Fruit fly (Drosophila melanogaster): ENCODE measurements around the gene CG14892.

CG14892 gene

DNA sequence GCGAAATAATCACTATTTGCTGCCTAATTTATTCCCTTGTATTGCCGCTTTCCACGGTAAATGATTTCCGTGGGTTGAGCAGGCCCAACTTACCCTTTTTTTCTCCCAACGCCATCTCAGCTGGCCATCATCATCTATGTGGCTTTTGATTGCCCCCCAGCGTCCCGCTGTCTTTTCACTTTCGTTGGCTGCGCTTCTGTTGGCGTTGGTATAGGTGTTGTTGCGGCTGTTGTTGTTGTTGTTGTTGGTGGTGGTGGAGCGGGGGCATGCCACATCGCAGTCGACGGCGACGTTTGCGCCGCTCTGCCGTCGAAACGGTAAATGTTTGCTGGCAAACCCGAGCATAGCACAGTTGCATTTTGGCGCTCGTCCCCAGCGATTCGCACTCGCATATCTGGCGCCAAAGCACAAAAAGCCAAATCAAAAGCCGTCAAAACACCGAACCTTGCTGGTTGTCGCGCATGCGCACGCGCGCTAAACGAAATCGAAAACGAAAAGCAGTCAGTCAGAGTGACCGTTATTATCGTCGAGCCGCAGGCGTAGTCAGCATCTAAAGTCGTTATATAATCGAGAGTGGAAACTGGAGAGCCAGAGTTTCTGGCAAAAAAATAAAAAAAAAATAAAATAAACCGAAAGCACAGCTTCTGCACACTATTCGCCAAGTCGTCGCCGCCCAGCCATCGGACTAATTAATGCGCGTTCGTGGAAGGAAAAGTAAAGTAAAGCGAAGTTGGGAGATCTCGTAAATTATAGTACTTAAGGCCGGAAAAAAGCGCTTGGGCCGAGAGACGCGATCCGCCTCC lies at the start of gene CG14892:
CG14892 (plus strand) TSS at position 359 of the 803 bp plus-strand sequence.
- TF ChIP-seq CG8478 (optimal IDR thresholded peaks at IDR 0.05) (no peak), EcR (GFP tag; optimal IDR thresholded peaks at IDR 0.05) (no peak), usp (GFP tag; optimal IDR thresholded peaks at IDR 0.05) (no peak), pan (optimal IDR thresholded peaks at IDR 0.05) (no peak), psq (optimal IDR thresholded peaks at IDR 0.05) (no peak), Dll (optimal IDR thresholded peaks at IDR 0.05) (no peak)

DNA sequence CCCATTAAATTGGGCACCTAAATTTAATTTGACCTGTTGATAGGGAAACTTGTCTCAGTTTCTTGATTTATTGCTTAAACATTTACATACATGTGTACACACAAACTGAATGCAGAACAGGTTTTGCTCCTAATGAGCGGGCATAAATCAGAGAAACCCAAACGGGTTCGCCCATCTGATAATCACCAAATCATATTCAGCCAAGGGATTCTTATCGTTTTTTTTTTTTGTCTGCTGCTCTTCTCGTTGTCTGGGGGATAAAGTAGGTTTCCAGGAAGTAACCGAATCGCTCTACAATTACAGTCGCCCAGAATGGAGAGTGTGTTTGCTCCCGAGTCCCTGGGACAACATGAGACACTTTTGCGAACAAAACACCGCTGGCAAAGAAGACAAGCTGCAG lies 48.5 kb upstream of the CG14892 start:
- TF ChIP-seq CG8478 (optimal IDR thresholded peaks at IDR 0.05) (no peak), pan (optimal IDR thresholded peaks at IDR 0.05) (no peak), psq (optimal IDR thresholded peaks at IDR 0.05) (no peak), Dll (optimal IDR thresholded peaks at IDR 0.05) (no peak), usp (GFP tag; optimal IDR thresholded peaks at IDR 0.05) (no peak), EcR (GFP tag; optimal IDR thresholded peaks at IDR 0.05) (no peak)

DNA sequence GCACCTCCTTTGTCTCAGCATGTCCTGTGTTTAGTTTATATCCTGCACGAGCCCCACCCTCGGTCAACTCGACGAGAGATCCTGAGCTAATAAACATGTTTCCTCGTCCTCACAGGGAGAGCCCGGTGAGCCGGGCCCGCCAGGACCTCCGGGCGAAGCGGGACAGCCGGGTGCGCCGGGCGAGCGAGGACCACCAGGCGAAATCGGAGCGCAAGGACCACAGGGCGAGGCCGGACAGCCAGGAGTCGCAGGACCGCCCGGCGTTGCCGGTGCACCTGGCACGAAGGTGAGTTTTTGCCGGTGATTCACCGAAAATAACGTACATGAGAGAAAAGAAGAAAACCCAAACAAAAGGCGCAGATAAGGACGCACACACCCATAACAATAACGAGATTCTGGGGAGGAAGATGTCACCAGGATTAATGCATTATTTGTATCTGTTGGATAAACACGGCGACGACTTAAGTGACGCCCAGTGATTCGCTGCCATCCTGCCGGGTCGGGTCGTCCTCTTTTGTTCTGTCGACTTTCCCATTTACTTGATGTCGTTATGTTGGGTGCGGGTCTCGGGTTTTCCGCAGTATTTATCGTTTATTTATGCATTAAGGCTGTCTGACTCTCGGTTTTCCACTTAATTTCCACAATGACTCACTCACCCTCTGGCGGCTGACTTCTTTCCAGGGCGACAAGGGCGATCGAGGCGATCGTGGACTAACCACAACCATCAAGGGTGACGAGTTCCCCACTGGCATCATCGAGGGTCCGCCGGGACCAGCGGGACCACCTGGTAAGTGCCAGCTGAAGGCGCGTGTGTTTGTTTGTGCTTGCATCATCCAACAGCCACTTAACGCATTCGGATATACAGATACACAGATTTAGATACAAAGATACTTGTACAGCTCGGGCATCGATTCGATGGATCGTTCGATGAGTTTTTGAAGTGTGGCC lies 42.3 kb upstream of the CG14892 start:
- TF ChIP-seq psq (optimal IDR thresholded peaks at IDR 0.05): no peak
- TF ChIP-seq CG8478 (optimal IDR thresholded peaks at IDR 0.05): no peak
- TF ChIP-seq usp (GFP tag; optimal IDR thresholded peaks at IDR 0.05): no peak
- no peak for TF ChIP-seq pan (optimal IDR thresholded peaks at IDR 0.05)
- no peak for TF ChIP-seq EcR (GFP tag; optimal IDR thresholded peaks at IDR 0.05)
- TF ChIP-seq Dll (optimal IDR thresholded peaks at IDR 0.05): no peak

DNA sequence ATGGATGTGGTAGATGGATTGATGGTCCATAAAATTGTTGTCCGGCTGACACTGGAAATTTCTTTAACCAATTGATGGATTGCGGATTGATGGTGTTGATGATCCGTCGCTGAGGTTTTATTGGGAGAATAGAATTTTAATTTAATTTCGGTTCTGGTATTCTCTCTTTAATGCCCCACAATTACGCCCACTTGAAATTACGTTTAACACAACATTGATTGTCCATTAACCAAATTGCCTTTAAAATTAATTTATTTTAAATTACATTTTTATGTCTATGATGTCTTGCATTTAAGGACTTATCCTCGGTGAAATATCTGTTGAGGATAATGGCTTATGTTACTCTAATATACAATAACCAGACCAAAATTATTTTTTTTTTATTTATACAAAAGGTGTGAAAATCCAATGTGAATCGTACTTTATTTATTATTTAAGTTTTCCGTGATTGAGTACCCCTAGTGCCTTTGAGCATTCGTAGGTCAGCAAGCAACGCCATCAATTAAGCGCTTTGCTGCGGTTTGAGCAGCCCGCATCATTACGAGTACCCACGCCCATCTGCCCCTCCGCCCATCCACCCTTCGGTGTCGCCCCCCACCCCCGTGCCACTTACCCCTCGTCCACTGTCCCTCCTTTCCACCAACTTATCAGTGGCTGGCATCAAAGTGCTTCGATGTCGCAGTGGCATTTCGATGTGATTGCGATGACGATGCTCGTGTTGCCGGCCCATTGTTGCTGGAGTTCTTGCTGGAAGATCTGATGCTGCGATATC lies 40.6 kb upstream of the CG14892 start:
- TF ChIP-seq EcR (GFP tag; optimal IDR thresholded peaks at IDR 0.05): no peak
- TF ChIP-seq CG8478 (optimal IDR thresholded peaks at IDR 0.05): no peak
- no peak for TF ChIP-seq Dll (optimal IDR thresholded peaks at IDR 0.05)
- no peak for TF ChIP-seq usp (GFP tag; optimal IDR thresholded peaks at IDR 0.05)
- no peak for TF ChIP-seq pan (optimal IDR thresholded peaks at IDR 0.05)
- TF ChIP-seq psq (optimal IDR thresholded peaks at IDR 0.05): no peak

DNA sequence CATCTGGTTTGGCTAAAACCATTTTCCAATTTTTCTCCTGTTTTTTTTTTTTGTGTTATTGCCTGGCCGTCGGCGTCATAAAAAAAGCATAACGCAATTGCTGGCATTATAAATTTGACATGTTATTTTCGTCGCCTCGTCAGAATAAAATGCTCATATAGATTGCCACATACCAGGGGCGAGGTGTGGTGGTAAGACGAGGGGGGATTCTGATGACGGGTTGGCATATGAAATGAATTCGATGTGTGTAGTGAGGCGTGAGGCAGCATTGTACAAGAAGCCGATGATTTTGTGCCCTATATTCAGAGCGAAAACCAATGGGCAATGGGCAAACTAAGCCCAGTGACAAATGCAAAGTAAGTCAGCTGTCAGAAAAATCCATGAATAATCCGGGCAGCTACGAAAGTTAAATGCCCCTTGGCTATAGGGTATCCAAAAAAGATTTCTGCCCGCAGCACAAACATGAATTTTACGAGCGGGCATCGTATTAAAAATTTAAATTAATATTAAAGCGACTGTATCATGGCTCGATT lies 35.5 kb upstream of the CG14892 start:
- TF ChIP-seq Dll (optimal IDR thresholded peaks at IDR 0.05) (no peak), pan (optimal IDR thresholded peaks at IDR 0.05) (no peak), usp (GFP tag; optimal IDR thresholded peaks at IDR 0.05) (no peak), CG8478 (optimal IDR thresholded peaks at IDR 0.05) (no peak)

DNA sequence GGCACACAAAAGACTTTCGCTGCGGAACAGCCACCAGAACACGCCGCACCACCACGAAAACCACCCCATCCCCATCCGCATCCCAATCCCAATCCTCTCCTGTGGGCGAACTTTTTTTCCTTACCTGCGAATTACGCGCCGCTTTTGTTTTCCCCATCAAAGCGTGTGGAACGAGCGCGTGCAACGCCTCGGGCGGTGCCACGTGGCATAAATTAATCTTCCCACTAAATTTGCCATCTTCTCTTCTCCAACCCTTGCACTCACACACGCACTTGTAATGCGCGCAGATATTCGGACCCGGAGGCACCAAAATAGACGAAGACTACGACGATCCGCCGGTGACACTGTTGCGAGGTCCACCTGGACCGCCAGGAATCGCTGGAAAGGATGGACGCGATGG lies 29.4 kb upstream of the CG14892 start:
- TF ChIP-seq Dll (optimal IDR thresholded peaks at IDR 0.05) (no peak), pan (optimal IDR thresholded peaks at IDR 0.05) (no peak), psq (optimal IDR thresholded peaks at IDR 0.05) (no peak), CG8478 (optimal IDR thresholded peaks at IDR 0.05) (no peak), usp (GFP tag; optimal IDR thresholded peaks at IDR 0.05) (no peak), EcR (GFP tag; optimal IDR thresholded peaks at IDR 0.05) (no peak)

DNA sequence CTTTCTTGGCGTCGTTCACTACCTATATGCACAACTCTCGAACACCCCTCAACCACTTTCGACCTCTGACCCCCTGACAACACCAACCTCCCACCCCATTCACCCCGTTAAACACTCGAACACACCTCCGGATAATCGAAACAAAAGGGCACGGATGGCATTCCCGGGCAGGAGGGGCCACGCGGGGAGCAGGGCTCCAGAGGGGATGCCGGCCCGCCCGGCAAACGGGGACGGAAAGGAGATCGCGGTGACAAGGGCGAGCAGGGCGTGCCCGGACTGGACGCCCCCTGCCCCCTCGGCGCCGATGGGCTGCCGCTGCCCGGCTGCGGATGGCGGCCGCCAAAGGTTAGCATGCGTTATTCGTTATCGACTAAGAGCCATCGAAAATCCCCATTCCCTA lies 24.9 kb upstream of the CG14892 start:
- TF ChIP-seq usp (GFP tag; optimal IDR thresholded peaks at IDR 0.05) (no peak), CG8478 (optimal IDR thresholded peaks at IDR 0.05) (no peak), EcR (GFP tag; optimal IDR thresholded peaks at IDR 0.05) (no peak), Dll (optimal IDR thresholded peaks at IDR 0.05) (no peak), psq (optimal IDR thresholded peaks at IDR 0.05) (no peak), pan (optimal IDR thresholded peaks at IDR 0.05) (no peak)

DNA sequence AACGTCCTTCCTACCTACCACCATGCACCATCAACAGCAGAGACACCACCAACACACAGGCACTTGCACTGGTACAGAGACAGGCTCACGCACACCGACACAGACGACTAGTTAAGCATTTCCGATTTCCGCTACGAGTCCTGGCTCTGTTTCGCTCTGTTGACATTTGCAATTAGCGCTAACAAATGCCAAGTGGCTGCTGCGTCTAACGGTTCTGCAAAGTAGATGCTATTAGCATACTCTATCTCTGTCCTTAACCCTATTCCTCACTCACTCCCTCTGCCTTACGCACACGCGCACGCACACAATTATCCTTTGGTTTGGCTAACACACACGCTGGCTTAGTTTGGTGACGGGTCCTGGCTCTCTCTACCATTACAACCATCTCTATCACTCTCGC lies 23.7 kb upstream of the CG14892 start:
- TF ChIP-seq pan (optimal IDR thresholded peaks at IDR 0.05): no peak
- TF ChIP-seq psq (optimal IDR thresholded peaks at IDR 0.05): no peak
- no peak for TF ChIP-seq usp (GFP tag; optimal IDR thresholded peaks at IDR 0.05)
- no peak for TF ChIP-seq EcR (GFP tag; optimal IDR thresholded peaks at IDR 0.05)
- no peak for TF ChIP-seq CG8478 (optimal IDR thresholded peaks at IDR 0.05)
- TF ChIP-seq Dll (optimal IDR thresholded peaks at IDR 0.05): no peak

DNA sequence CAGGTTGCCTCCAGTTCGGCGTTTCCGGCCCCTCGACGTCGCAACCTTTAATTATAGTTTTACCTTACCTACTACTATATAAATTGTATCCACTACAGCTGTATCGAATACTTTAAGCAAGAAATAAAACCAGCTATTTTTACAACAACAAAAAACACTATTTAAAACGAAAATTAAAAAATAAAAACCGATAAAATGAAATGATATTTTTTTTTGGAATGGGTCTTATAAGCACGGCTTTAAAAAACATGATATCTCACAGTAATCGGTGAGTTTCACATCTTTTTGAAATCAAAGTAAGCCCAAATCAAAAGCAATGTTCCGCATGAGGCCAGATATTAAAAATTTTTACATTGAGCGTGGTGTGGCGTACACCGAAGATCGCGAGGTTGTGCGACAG lies 23.0 kb upstream of the CG14892 start, which contains the start of gene CG14891:
CG14891 (plus strand) TSS at position 301 of the 400 bp plus-strand sequence.
- TF ChIP-seq pan (optimal IDR thresholded peaks at IDR 0.05): no peak
- TF ChIP-seq psq (optimal IDR thresholded peaks at IDR 0.05): no peak
- no peak for TF ChIP-seq EcR (GFP tag; optimal IDR thresholded peaks at IDR 0.05)
- no peak for TF ChIP-seq CG8478 (optimal IDR thresholded peaks at IDR 0.05)
- TF ChIP-seq Dll (optimal IDR thresholded peaks at IDR 0.05): no peak
- no peak for TF ChIP-seq usp (GFP tag; optimal IDR thresholded peaks at IDR 0.05)

DNA sequence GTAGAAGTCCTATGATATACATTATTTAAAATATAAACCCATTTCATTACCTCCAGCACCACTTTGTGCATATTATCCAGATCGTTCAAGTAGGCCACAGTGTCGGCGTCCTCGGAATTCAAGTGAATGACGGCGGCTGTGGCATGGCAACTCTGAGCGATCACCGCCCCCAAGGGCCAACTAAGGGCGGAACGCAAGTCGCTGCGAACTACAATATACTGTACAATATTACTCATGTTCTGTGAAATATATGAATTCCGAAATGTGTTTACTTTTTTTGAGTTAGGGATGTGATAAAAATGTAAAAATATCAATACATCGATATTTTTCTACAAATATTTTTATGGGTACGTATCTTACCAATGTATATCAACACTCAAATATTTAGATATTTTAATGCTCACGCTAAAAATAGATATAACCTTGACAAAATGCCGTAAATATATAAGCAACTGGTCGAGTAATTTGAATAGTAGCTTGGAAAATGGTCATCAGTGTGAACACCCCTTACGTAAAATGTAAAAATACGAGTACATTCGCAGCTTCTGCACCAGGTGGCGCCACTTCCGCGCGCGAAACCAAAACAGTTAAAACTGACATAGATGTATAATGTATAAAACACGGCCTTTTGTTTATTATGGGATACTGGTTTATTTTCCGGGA lies 20.6 kb upstream of the CG14892 start, which contains the start of gene CG14903:
CG14903 (minus strand) TSS at position 270 of the 663 bp plus-strand sequence.
- no peak for TF ChIP-seq pan (optimal IDR thresholded peaks at IDR 0.05)
- no peak for TF ChIP-seq usp (GFP tag; optimal IDR thresholded peaks at IDR 0.05)
- no peak for TF ChIP-seq CG8478 (optimal IDR thresholded peaks at IDR 0.05)
- no peak for TF ChIP-seq psq (optimal IDR thresholded peaks at IDR 0.05)
